Worm (Caenorhabditis elegans): Measurements from ENCODE around the gene C46G7.5.

Gene C46G7.5

DNA sequence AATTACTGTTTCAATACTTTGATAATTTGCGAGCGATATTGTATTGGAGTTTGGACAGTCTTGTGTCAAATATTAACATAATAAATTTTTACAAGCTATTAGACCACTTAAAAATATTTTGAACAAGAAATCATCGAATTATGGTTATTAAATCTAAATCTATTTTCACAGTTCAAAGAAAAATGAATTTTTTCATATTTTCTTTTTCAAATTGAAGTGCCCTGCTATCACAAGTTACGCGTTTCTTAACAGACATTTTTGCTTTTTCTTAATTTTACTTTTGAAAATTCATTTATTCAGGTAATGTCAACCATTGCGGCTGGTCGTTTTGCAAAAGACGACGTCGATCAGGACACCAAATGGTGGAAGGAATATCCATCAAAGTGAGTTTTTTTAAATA lies 3.5 kb upstream of the C46G7.5 start, which contains the start of gene C46G7.2:
Gene C46G7.2 (plus strand): TSS at position 301 of the 400 bp plus-strand sequence.
- no peak for TF ChIP-seq mls-2 (tag; optimal IDR thresholded peaks at IDR 0.05)
- no peak for TF ChIP-seq elt-3 (tag; optimal IDR thresholded peaks at IDR 0.05)
- no peak for TF ChIP-seq lsy-2 (tag; optimal IDR thresholded peaks at IDR 0.05)
- TF ChIP-seq bed-3 (GFP tag; optimal IDR thresholded peaks at IDR 0.05), result no peak
- TF ChIP-seq ceh-39 (tag; optimal IDR thresholded peaks at IDR 0.05), result no peak
- TF ChIP-seq nhr-12 (tag; optimal IDR thresholded peaks at IDR 0.05), result no peak
- no peak for TF ChIP-seq M03D4.4 (tag; optimal IDR thresholded peaks at IDR 0.05)
- TF ChIP-seq pha-4 (tag; optimal IDR thresholded peaks at IDR 0.05), result no peak
- no peak for TF ChIP-seq cnd-1 (tag; optimal IDR thresholded peaks at IDR 0.05)
- TF ChIP-seq ceh-83 (GFP tag; optimal IDR thresholded peaks at IDR 0.05), result no peak
- no peak for TF ChIP-seq nhr-237 (tag; optimal IDR thresholded peaks at IDR 0.05)
- no peak for TF ChIP-seq ces-1 (GFP tag; optimal IDR thresholded peaks at IDR 0.05)
- TF ChIP-seq lin-13 (tag; optimal IDR thresholded peaks at IDR 0.05), result no peak
- no peak for TF ChIP-seq tbx-8 (GFP tag; optimal IDR thresholded peaks at IDR 0.05)
- TF ChIP-seq sem-2 (GFP tag; optimal IDR thresholded peaks at IDR 0.05), result no peak
- TF ChIP-seq blmp-1 (tag; optimal IDR thresholded peaks at IDR 0.05), result no peak

DNA sequence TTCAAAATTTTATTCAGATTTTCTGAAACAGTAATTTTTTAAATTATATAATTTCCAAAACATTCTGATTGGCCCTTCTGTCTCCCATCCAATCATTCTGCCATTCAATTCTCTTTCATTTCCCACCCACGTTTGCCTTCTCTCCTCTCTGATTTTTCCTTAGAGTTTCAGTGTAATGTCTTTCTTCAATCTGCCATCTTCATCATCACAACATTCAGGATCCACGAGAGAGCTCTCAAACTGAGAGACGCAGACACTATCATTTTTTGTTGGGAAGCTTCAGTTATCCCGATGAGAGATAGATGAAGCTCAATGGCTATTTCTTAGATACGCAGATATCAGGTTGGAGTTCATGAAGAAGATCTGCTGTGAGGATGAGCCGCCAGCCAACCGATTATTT lies 2.4 kb upstream of the C46G7.5 start:
- TF ChIP-seq mep-1 (tag; optimal IDR thresholded peaks at IDR 0.05) (no peak), nhr-2 (tag; optimal IDR thresholded peaks at IDR 0.05) (no peak), unc-62 (GFP tag; optimal IDR thresholded peaks at IDR 0.05) (peak; percentile 86), bed-3 (GFP tag; optimal IDR thresholded peaks at IDR 0.05) (no peak), unc-120 (tag; optimal IDR thresholded peaks at IDR 0.05; ENCODE audit: poor library complexity, severe bottlenecking) (peak; percentile 64), hlh-1 (tag; optimal IDR thresholded peaks at IDR 0.05) (peak; percentile 70)

ce11 chrIV:6010274-6010673 lies 1.2 kb downstream of the C46G7.5 start:
- TF ChIP-seq ceh-83 (GFP tag; optimal IDR thresholded peaks at IDR 0.05) (no peak), mab-5 (tag; optimal IDR thresholded peaks at IDR 0.05) (no peak), nhr-12 (tag; optimal IDR thresholded peaks at IDR 0.05) (no peak)

DNA sequence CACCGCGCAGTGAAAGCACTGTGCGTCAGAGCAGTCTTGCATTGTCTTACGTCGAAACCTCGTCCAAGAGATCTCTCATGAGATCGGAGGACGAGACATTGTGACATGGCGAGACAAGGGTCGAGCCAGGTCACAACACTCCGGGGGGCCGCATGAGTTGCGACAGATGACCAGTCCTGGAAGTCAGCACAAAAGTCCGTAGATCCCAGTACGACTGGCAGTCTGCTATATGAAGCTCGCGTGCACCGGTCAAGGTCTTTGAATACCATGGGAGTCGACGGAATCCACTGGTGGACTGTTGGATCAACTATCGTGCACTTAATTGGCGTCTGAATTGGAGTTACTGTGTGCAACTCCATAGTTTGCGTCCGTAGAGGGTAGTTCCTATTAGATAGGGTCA lies 5.8 kb downstream of the C46G7.5 start:
- no peak for TF ChIP-seq ztf-11 (tag; optimal IDR thresholded peaks at IDR 0.05)
- no peak for TF ChIP-seq bed-3 (GFP tag; optimal IDR thresholded peaks at IDR 0.05)
- TF ChIP-seq unc-39 (tag; optimal IDR thresholded peaks at IDR 0.05), result no peak
- TF ChIP-seq sptf-1 (tag; optimal IDR thresholded peaks at IDR 0.05), result no peak
- TF ChIP-seq ceh-39 (tag; optimal IDR thresholded peaks at IDR 0.05), result no peak
- TF ChIP-seq elt-3 (tag; optimal IDR thresholded peaks at IDR 0.05), result no peak
- TF ChIP-seq ces-1 (GFP tag; optimal IDR thresholded peaks at IDR 0.05), result no peak
- no peak for TF ChIP-seq nhr-12 (tag; optimal IDR thresholded peaks at IDR 0.05)
- no peak for TF ChIP-seq blmp-1 (tag; optimal IDR thresholded peaks at IDR 0.05)
- no peak for TF ChIP-seq nhr-28 (tag; optimal IDR thresholded peaks at IDR 0.05)

DNA sequence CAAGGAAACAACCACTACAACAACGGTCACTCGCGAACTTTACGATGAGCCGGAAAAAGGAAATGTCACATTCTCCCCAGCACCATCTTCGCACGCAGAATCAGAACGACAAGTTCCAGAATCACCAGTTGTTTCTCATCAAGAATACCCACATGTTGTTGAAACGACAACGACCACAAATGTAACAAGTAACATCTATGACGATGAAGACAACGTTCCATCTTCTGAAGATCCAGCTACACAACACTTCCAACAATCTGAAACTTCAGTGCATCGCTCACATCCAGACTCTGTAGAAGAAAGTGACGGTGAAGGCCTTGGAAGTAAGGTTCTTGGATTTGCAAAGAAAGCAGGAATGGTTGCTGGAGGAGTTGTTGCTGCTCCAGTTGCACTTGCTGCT lies 20.9 kb downstream of the C46G7.5 start:
- TF ChIP-seq ceh-39 (tag; optimal IDR thresholded peaks at IDR 0.05) (no peak), mab-5 (tag; optimal IDR thresholded peaks at IDR 0.05) (no peak), ztf-11 (tag; optimal IDR thresholded peaks at IDR 0.05) (no peak), ceh-83 (GFP tag; optimal IDR thresholded peaks at IDR 0.05) (no peak), unc-62 (GFP tag; optimal IDR thresholded peaks at IDR 0.05) (no peak)

ce11 chrIV:5986829-5987228 lies 24.6 kb downstream of the C46G7.5 start:
- TF ChIP-seq M03D4.4 (tag; optimal IDR thresholded peaks at IDR 0.05) (no peak), elt-3 (tag; optimal IDR thresholded peaks at IDR 0.05) (no peak), flh-1 (GFP tag; optimal IDR thresholded peaks at IDR 0.05) (no peak), snpc-4 (tag; optimal IDR thresholded peaks at IDR 0.05) (no peak), mep-1 (tag; optimal IDR thresholded peaks at IDR 0.05) (no peak), unc-62 (GFP tag; optimal IDR thresholded peaks at IDR 0.05) (peak; percentile 36), ceh-39 (tag; optimal IDR thresholded peaks at IDR 0.05) (no peak), ces-1 (GFP tag; optimal IDR thresholded peaks at IDR 0.05) (no peak), zip-8 (tag; optimal IDR thresholded peaks at IDR 0.05) (no peak), pha-4 (tag; optimal IDR thresholded peaks at IDR 0.05) (no peak), hlh-1 (tag; optimal IDR thresholded peaks at IDR 0.05) (peak; percentile 23), ztf-11 (tag; optimal IDR thresholded peaks at IDR 0.05) (no peak), unc-120 (tag; optimal IDR thresholded peaks at IDR 0.05; ENCODE audit: poor library complexity, severe bottlenecking) (peak; percentile 43), mab-5 (tag; optimal IDR thresholded peaks at IDR 0.05) (no peak), ham-2 (GFP tag; optimal IDR thresholded peaks at IDR 0.05) (no peak), drap-1 (GFP tag; optimal IDR thresholded peaks at IDR 0.05) (no peak), nhr-12 (tag; optimal IDR thresholded peaks at IDR 0.05) (no peak), lin-32 (GFP tag; optimal IDR thresholded peaks at IDR 0.05) (no peak), bed-3 (GFP tag; optimal IDR thresholded peaks at IDR 0.05) (no peak), blmp-1 (tag; optimal IDR thresholded peaks at IDR 0.05) (no peak)
